Worm (Caenorhabditis elegans) whole organism, early embryonic: ENCODE data around the gene aqp-1.

Experiments used
- F13C5.2 ChIP-seq: sonication (generic microtip); optimal IDR thresholded peaks from 2 replicates; lab custom pipeline; 2017; ENCODE audit warnings: mild to moderate bottlenecking, missing genetic modification characterization, inconsistent platforms, missing compliant biosample characterization
- ama-1 ChIP-seq: fragments of 150-350 bp; optimal IDR thresholded peaks from 2 replicates; lab custom pipeline; 2014
- flt-1 ChIP-seq: fragments of 200-800 bp; sonication (Bioruptor generic); IDR thresholded peaks from 2 replicates; pipeline ENCODE4 v1.3.6; 2022; ENCODE audit warnings: missing genetic modification characterization, missing compliant biosample characterization

DNA sequence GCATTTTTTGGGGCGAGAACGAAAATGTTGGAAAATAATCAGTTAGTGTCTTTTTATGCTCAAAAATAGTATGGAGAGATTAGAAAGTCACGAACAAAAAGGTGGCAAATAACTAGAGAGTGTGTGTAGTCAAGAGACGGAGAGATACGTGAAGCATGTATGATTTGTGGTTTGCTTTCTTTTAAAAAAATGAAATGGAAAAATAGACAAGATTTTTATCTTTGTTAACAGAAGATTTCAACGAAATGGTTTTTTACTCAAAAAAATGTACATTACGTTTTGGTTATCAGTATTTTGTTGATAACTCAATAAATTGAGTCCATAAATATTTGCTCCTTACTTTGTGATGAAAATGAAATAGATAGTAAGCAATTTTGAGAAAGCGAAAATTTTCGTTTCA lies 30.0 kb downstream of the aqp-1 start, which contains the start of gene dhs-7:
- TF ChIP-seq flt-1 (GFP tag; lab: Robert Waterston, UW) (no peak), ama-1 (no peak), F13C5.2 (tag; lab: Kevin White, UChicago) (no peak)
